Worm (Caenorhabditis elegans) whole organism, L4/young adult: ENCODE data around the gene Y73B6BL.270.
A peak's percentile ranks its signal among the peaks of the same experiment; 100 is the strongest.
"Not testable (repeated sequence)": the region's sequence is repeated elsewhere in the genome, so short reads cannot be mapped to it uniquely, and the experiment has no call there.

Experiments
- W03F9.2 ChIP-seq: fragments of 150-350 bp; optimal IDR thresholded peaks from 2 replicates; lab custom pipeline; 2014; ENCODE audit warnings: missing biosample characterization, missing genetic modification characterization
- dao-5 ChIP-seq: sonication (generic microtip); optimal IDR thresholded peaks from 2 replicates; lab custom pipeline; 2016; ENCODE audit warnings: missing genotype, missing genetic modification characterization, moderate library complexity, missing compliant biosample characterization
- him-1 ChIP-seq: sonication (generic microtip); optimal IDR thresholded peaks from 2 replicates; lab custom pipeline; 2016; ENCODE audit warnings: missing genotype, missing genetic modification reagents, missing genetic modification characterization, missing compliant biosample characterization

Gene Y73B6BL.270

ce11 chrIV:6365045-6365444, at the start of gene Y73B6BL.270:
Gene Y73B6BL.270 (plus strand): TSS chrIV:6365345.
- TF ChIP-seq W03F9.2 (tag; lab: Kevin White, UChicago) (no peak), him-1 (tag; lab: Kevin White, UChicago) (no peak), dao-5 (tag; lab: Kevin White, UChicago) (no peak)

- TF ChIP-seq him-1, dao-5, W03F9.2 (tag; lab: Kevin White, UChicago): not testable (repeated sequence)
Observed at ce11 chrIV:6317357-6317756, 47.8 kb upstream of the Y73B6BL.270 start, which contains the start of gene Y73B6BL.12. Gene Y73B6BL.12 (minus strand): TSS chrIV:6317457.

ce11 chrIV:6321667-6322066, 43.5 kb upstream of the Y73B6BL.270 start, which contains the start of gene Y73B6BL.29:
Gene Y73B6BL.29 (plus strand): TSS chrIV:6321929.
- TF ChIP-seq dao-5 (tag; lab: Kevin White, UChicago) = no peak
- TF ChIP-seq him-1 (tag; lab: Kevin White, UChicago) = peak; percentile 62
- peak; percentile 99 for TF ChIP-seq W03F9.2 (tag; lab: Kevin White, UChicago)

- peak; percentile 86 for TF ChIP-seq him-1 (tag; lab: Kevin White, UChicago)
- no peak for TF ChIP-seq dao-5 (tag; lab: Kevin White, UChicago)
- peak; percentile 100 for TF ChIP-seq W03F9.2 (tag; lab: Kevin White, UChicago)
Observed at ce11 chrIV:6323654-6324224, 41.4 kb upstream of the Y73B6BL.270 start, which contains the start of gene sqd-1. Gene sqd-1 (plus strand): TSS chrIV:6324174.

ce11 chrIV:6325772-6326171, 39.4 kb upstream of the Y73B6BL.270 start:
- TF ChIP-seq him-1 (tag; lab: Kevin White, UChicago) (no peak), W03F9.2 (tag; lab: Kevin White, UChicago) (no peak), dao-5 (tag; lab: Kevin White, UChicago) (no peak)

- TF ChIP-seq dao-5 (tag; lab: Kevin White, UChicago) (no peak), him-1 (tag; lab: Kevin White, UChicago) (no peak), W03F9.2 (tag; lab: Kevin White, UChicago) (no peak)
Observed at ce11 chrIV:6326448-6326847, 38.7 kb upstream of the Y73B6BL.270 start, which contains the start of gene lsm-8. Gene lsm-8 (plus strand): TSS chrIV:6326526.

ce11 chrIV:6327363-6328015, 37.7 kb upstream of the Y73B6BL.270 start:
- TF ChIP-seq him-1 (tag; lab: Kevin White, UChicago) (no peak), W03F9.2 (tag; lab: Kevin White, UChicago) (peak; percentile 60)

ce11 chrIV:6328198-6328597, 36.9 kb upstream of the Y73B6BL.270 start:
- no peak for TF ChIP-seq dao-5 (tag; lab: Kevin White, UChicago)
- TF ChIP-seq him-1 (tag; lab: Kevin White, UChicago) = no peak
- no peak for TF ChIP-seq W03F9.2 (tag; lab: Kevin White, UChicago)

ce11 chrIV:6329339-6329738, 35.8 kb upstream of the Y73B6BL.270 start, which contains the start of gene seu-1:
Gene seu-1 (plus strand): TSS chrIV:6329639.
- no peak for TF ChIP-seq him-1 (tag; lab: Kevin White, UChicago)
- no peak for TF ChIP-seq W03F9.2 (tag; lab: Kevin White, UChicago)
- no peak for TF ChIP-seq dao-5 (tag; lab: Kevin White, UChicago)

ce11 chrIV:6330790-6331189, 34.4 kb upstream of the Y73B6BL.270 start:
- TF ChIP-seq him-1 (tag; lab: Kevin White, UChicago) (no peak), W03F9.2 (tag; lab: Kevin White, UChicago) (peak; percentile 21), dao-5 (tag; lab: Kevin White, UChicago) (no peak)

- TF ChIP-seq W03F9.2 (tag; lab: Kevin White, UChicago) (no peak), him-1 (tag; lab: Kevin White, UChicago) (no peak), dao-5 (tag; lab: Kevin White, UChicago) (no peak)
Observed at ce11 chrIV:6333915-6334314, 31.2 kb upstream of the Y73B6BL.270 start, which contains the start of gene blos-2. Gene blos-2 (plus strand): TSS chrIV:6334215.

ce11 chrIV:6335908-6336307, 29.2 kb upstream of the Y73B6BL.270 start, which contains the start of gene mif-4:
Gene mif-4 (minus strand): TSS chrIV:6335994.
- TF ChIP-seq W03F9.2 (tag; lab: Kevin White, UChicago) = no peak

ce11 chrIV:6336748-6337147, 28.4 kb upstream of the Y73B6BL.270 start:
- peak; percentile 95 for TF ChIP-seq W03F9.2 (tag; lab: Kevin White, UChicago)
- peak; percentile 81 for TF ChIP-seq him-1 (tag; lab: Kevin White, UChicago)
- TF ChIP-seq dao-5 (tag; lab: Kevin White, UChicago) = no peak
